Fruit fly (Drosophila melanogaster): ENCODE data around the gene CG18493.

- no peak for TF ChIP-seq OdsH (GFP tag; optimal IDR thresholded peaks at IDR 0.05)
- TF ChIP-seq ss (GFP tag; optimal IDR thresholded peaks at IDR 0.05), result no peak
- no peak for TF ChIP-seq fd85E (GFP tag; optimal IDR thresholded peaks at IDR 0.05)
- no peak for TF ChIP-seq CG32006 (GFP tag; optimal IDR thresholded peaks at IDR 0.05)
- no peak for TF ChIP-seq achi (GFP tag; optimal IDR thresholded peaks at IDR 0.05)
- no peak for TF ChIP-seq Eip75B (GFP tag; optimal IDR thresholded peaks at IDR 0.05)
- TF ChIP-seq CG16779 (tag; optimal IDR thresholded peaks at IDR 0.05), result no peak
- no peak for TF ChIP-seq Hr4 (GFP tag; optimal IDR thresholded peaks at IDR 0.05)
- no peak for TF ChIP-seq pdm3 (GFP tag; optimal IDR thresholded peaks at IDR 0.05)
- TF ChIP-seq vri (GFP tag; optimal IDR thresholded peaks at IDR 0.05), result no peak
- no peak for TF ChIP-seq svp (GFP tag)
- no peak for TF ChIP-seq esn (GFP tag; optimal IDR thresholded peaks at IDR 0.05)
Observed at dm6 chr3R:19425099-19425498, 35.0 kb downstream of the CG18493 start, which contains the start of gene CG3517.
